Worm (Caenorhabditis elegans): ENCODE results near the gene srpa-72.

ce11 chrII:2802804-2803586 is 15.7 kb downstream of the srpa-72 start:
- TF ChIP-seq cey-2 (tag; optimal IDR thresholded peaks at IDR 0.05; ENCODE audit: borderline replicate concordance, insufficient read depth) (peak; percentile 3), ZK546.5 (tag; optimal IDR thresholded peaks at IDR 0.05) (no peak), nhr-237 (tag; optimal IDR thresholded peaks at IDR 0.05) (no peak)
